Worm (Caenorhabditis elegans): Measurements from ENCODE around the gene cul-2.
A peak's percentile ranks its signal among the peaks of the same experiment; 100 is the strongest.

Gene cul-2

ce11 chrIII:13729760-13730159, 42.7 kb downstream of the cul-2 start:
- TF ChIP-seq Y5F2A.4 (GFP tag; optimal IDR thresholded peaks at IDR 0.05) (no peak), unc-62 (GFP tag; optimal IDR thresholded peaks at IDR 0.05 in 1 of 2) (peak in 1 of 2 experiments; percentile 90), unc-62 (tag; optimal IDR thresholded peaks at IDR 0.05) (no peak)

- TF ChIP-seq Y48G9A.11 (GFP tag; IDR thresholded peaks at IDR 0.05) (no peak), unc-62 (GFP tag; optimal IDR thresholded peaks at IDR 0.05 in 1 of 2) (peak in 1 of 2 experiments; percentile 62), unc-62 (tag; optimal IDR thresholded peaks at IDR 0.05) (no peak)
These were observed 44.5 kb downstream of the cul-2 start, which contains the start of gene W06F12.2 for ce11 chrIII:13731589-13731988. Gene W06F12.2, minus strand, starts transcription at chrIII:13731689.

ce11 chrIII:13732665-13733064, 45.6 kb downstream of the cul-2 start:
- TF ChIP-seq mdl-1 (tag; optimal IDR thresholded peaks at IDR 0.05) (peak in 1 of 2 experiments; percentile 30), ztf-7 (tag; optimal IDR thresholded peaks at IDR 0.05) (no peak), Y5F2A.4 (GFP tag; optimal IDR thresholded peaks at IDR 0.05) (no peak), mep-1 (tag; optimal IDR thresholded peaks at IDR 0.05) (peak; percentile 1), nhr-6 (tag; optimal IDR thresholded peaks at IDR 0.05) (peak; percentile 33), hlh-11 (tag; optimal IDR thresholded peaks at IDR 0.05) (peak; percentile 57), lir-3 (tag; optimal IDR thresholded peaks at IDR 0.05) (no peak), daf-16 (GFP tag; optimal IDR thresholded peaks at IDR 0.05) (no peak), daf-16 (tag; optimal IDR thresholded peaks at IDR 0.05) (peak; percentile 36), unc-62 (GFP tag; optimal IDR thresholded peaks at IDR 0.05 in 1 of 2) (peak in 1 of 2 experiments; percentile 8), unc-62 (tag; optimal IDR thresholded peaks at IDR 0.05) (no peak), pha-4 (GFP tag; IDR thresholded peaks at IDR 0.05) (no peak), pha-4 (tag; optimal IDR thresholded peaks at IDR 0.05) (peak; percentile 98), dve-1 (tag; optimal IDR thresholded peaks at IDR 0.05; ENCODE audit: insufficient read depth) (peak; percentile 69), mes-2 (tag; optimal IDR thresholded peaks at IDR 0.05; ENCODE audit: poor library complexity, severe bottlenecking) (peak; percentile 39), nhr-76 (tag; optimal IDR thresholded peaks at IDR 0.05) (no peak), nhr-28 (tag; optimal IDR thresholded peaks at IDR 0.05) (peak; percentile 12)

ce11 chrIII:13733833-13734232, 46.8 kb downstream of the cul-2 start:
- TF ChIP-seq hlh-11 (tag; optimal IDR thresholded peaks at IDR 0.05) (peak; percentile 72), R02D3.7 (tag; optimal IDR thresholded peaks at IDR 0.05) (no peak), Y75B8A.6 (GFP tag; IDR thresholded peaks at IDR 0.05) (no peak), mep-1 (tag; optimal IDR thresholded peaks at IDR 0.05) (peak; percentile 2), tra-1 (GFP tag; IDR thresholded peaks at IDR 0.05) (peak; percentile 82), ctbp-1 (GFP tag; IDR thresholded peaks at IDR 0.05) (no peak), mes-2 (tag; optimal IDR thresholded peaks at IDR 0.05; ENCODE audit: poor library complexity, severe bottlenecking) (peak; percentile 32), nhr-77 (tag; optimal IDR thresholded peaks at IDR 0.05) (peak; percentile 45), nhr-11 (tag; optimal IDR thresholded peaks at IDR 0.05) (no peak), nhr-28 (tag; optimal IDR thresholded peaks at IDR 0.05) (peak; percentile 73), lin-1 (GFP tag; IDR thresholded peaks at IDR 0.05) (no peak), aha-1 (tag) (peak; percentile 87), dmd-9 (GFP tag; IDR thresholded peaks at IDR 0.05) (no peak), dve-1 (tag; optimal IDR thresholded peaks at IDR 0.05; ENCODE audit: insufficient read depth) (peak; percentile 79), lin-38 (GFP tag; IDR thresholded peaks at IDR 0.05) (0 out of 2 replicates have a peak, but pooled peaks have one; percentile 23), hif-1 (tag; optimal IDR thresholded peaks at IDR 0.05) (no peak), lin-29 (GFP tag; IDR thresholded peaks at IDR 0.05) (no peak), hmg-1.1 (GFP tag; IDR thresholded peaks at IDR 0.05) (no peak), F37D6.2 (tag; optimal IDR thresholded peaks at IDR 0.05) (no peak), lsy-2 (tag; optimal IDR thresholded peaks at IDR 0.05) (peak in 1 of 2 experiments; percentile 4), mdt-29 (GFP tag; IDR thresholded peaks at IDR 0.05) (no peak), spr-3 (GFP tag; optimal IDR thresholded peaks at IDR 0.05) (no peak), nhr-6 (tag; optimal IDR thresholded peaks at IDR 0.05) (peak; percentile 36), nhr-25 (tag; optimal IDR thresholded peaks at IDR 0.05; ENCODE audit: borderline replicate concordance, insufficient read depth) (no peak), pqm-1 (tag; optimal IDR thresholded peaks at IDR 0.05) (peak; percentile 96), Y48G9A.11 (GFP tag; IDR thresholded peaks at IDR 0.05) (no peak), dmd-6 (GFP tag; IDR thresholded peaks at IDR 0.05) (peak; percentile 69), T26A8.4 (GFP tag; IDR thresholded peaks at IDR 0.05) (no peak), mxl-3 (GFP tag; optimal IDR thresholded peaks at IDR 0.05) (peak; percentile 2), daf-16 (GFP tag; optimal IDR thresholded peaks at IDR 0.05) (no peak), daf-16 (tag; optimal IDR thresholded peaks at IDR 0.05) (peak; percentile 80), vab-7 (GFP tag; IDR thresholded peaks at IDR 0.05) (no peak)
